Worm (Caenorhabditis elegans): Measurements from ENCODE around the gene clec-164.

- TF ChIP-seq unc-62 (GFP tag; optimal IDR thresholded peaks at IDR 0.05) (no peak), nhr-28 (tag; optimal IDR thresholded peaks at IDR 0.05) (no peak), nhr-237 (tag; optimal IDR thresholded peaks at IDR 0.05) (no peak), lin-13 (tag; optimal IDR thresholded peaks at IDR 0.05) (no peak)
Observed at ce11 chrIV:673313-673712, 43.1 kb upstream of the clec-164 start, which contains the start of gene K11H12.3.

Measured in whole organism, mixed stage, embryonic.